Fruit fly (Drosophila melanogaster): ENCODE measurements around the gene CG8004.
A peak's percentile ranks its signal among the peaks of the same experiment; 100 is the strongest.

CG8004 gene

dm6 chr3L:19932917-19933316 is 4.6 kb upstream of the CG8004 start (continued):
- no peak for TF ChIP-seq CG9609 (GFP tag; optimal IDR thresholded peaks at IDR 0.05)
- no peak for TF ChIP-seq CG11456 (GFP tag; IDR thresholded peaks at IDR 0.05)
- TF ChIP-seq HHEX (GFP tag; optimal IDR thresholded peaks at IDR 0.05): peak; percentile 52
- peak; percentile 21 to 41 for TF ChIP-seq dpn (GFP tag; optimal IDR thresholded peaks at IDR 0.05)
- TF ChIP-seq H2.0 (GFP tag; IDR thresholded peaks at IDR 0.05): no peak
- no peak for TF ChIP-seq CG6791 (GFP tag; IDR thresholded peaks at IDR 0.05; ENCODE audit: partially characterized antibody)
- 0 out of 2 replicates have a peak, but pooled peaks have one; percentile 33 for TF ChIP-seq GATAe (GFP tag; conservative IDR thresholded peaks at IDR 0.05)
- TF ChIP-seq Ets65A (GFP tag): no peak
- peak; percentile 8 for TF ChIP-seq CG14710 (tag; optimal IDR thresholded peaks at IDR 0.05)
- no peak for TF ChIP-seq yki (optimal IDR thresholded peaks at IDR 0.05)
- no peak for TF ChIP-seq Dp (GFP tag; optimal IDR thresholded peaks at IDR 0.05)
- peak; percentile 2 for TF ChIP-seq CHES-1-like (GFP tag; optimal IDR thresholded peaks at IDR 0.05)
- TF ChIP-seq CG8359 (GFP tag; optimal IDR thresholded peaks at IDR 0.05; ENCODE audit: borderline replicate concordance): peak; percentile 67
- peak; percentile 62 for TF ChIP-seq CG17568 (GFP tag; optimal IDR thresholded peaks at IDR 0.05)
- TF ChIP-seq CG9932 (GFP tag; IDR thresholded peaks at IDR 0.05): no peak
- no peak for TF ChIP-seq lov (optimal IDR thresholded peaks at IDR 0.05)
- TF ChIP-seq lov (GFP tag; IDR thresholded peaks at IDR 0.05): no peak
- peak; percentile 2 for TF ChIP-seq CG2712 (tag; optimal IDR thresholded peaks at IDR 0.05)
- TF ChIP-seq CG15011 (GFP tag; optimal IDR thresholded peaks at IDR 0.05): no peak
- no peak for TF ChIP-seq CG17328 (GFP tag; IDR thresholded peaks at IDR 0.05)
- peak; percentile 17 for TF ChIP-seq Sox100B (GFP tag; optimal IDR thresholded peaks at IDR 0.05)
- TF ChIP-seq CG6854 (GFP tag; optimal IDR thresholded peaks at IDR 0.05): peak; percentile 23
- TF ChIP-seq sna (GFP tag; IDR thresholded peaks at IDR 0.05; ENCODE audit: partially characterized antibody): 0 out of 2 replicates have a peak, but pooled peaks have one; percentile 36
- no peak for TF ChIP-seq dati (GFP tag; IDR thresholded peaks at IDR 0.05)
- no peak for TF ChIP-seq Oaz (GFP tag; IDR thresholded peaks at IDR 0.05)
- peak; percentile 11 for TF ChIP-seq CG18619 (GFP tag; optimal IDR thresholded peaks at IDR 0.05)
- peak; percentile 56 for TF ChIP-seq CG6813 (GFP tag; optimal IDR thresholded peaks at IDR 0.05)
- TF ChIP-seq btn (GFP tag; optimal IDR thresholded peaks at IDR 0.05): no peak
- TF ChIP-seq cad (GFP tag; optimal IDR thresholded peaks at IDR 0.05): no peak
- no peak for TF ChIP-seq Blimp-1 (GFP tag; optimal IDR thresholded peaks at IDR 0.05)
- TF ChIP-seq Asciz (GFP tag; optimal IDR thresholded peaks at IDR 0.05): peak; percentile 56
- no peak for TF ChIP-seq Stat92E (GFP tag; optimal IDR thresholded peaks at IDR 0.05)
- no peak for TF ChIP-seq NC2α (GFP tag; optimal IDR thresholded peaks at IDR 0.05)
- no peak for TF ChIP-seq Sox102F (GFP tag; optimal IDR thresholded peaks at IDR 0.05)
- TF ChIP-seq corto (GFP tag; optimal IDR thresholded peaks at IDR 0.05): no peak
- no peak for TF ChIP-seq Bteb2 (GFP tag; optimal IDR thresholded peaks at IDR 0.05)
- no peak for TF ChIP-seq CG31388 (GFP tag; optimal IDR thresholded peaks at IDR 0.05)
- TF ChIP-seq Hr51 (GFP tag; optimal IDR thresholded peaks at IDR 0.05): peak in 1 of 2 experiments; percentile 36
- no peak for TF ChIP-seq gce (GFP tag; IDR thresholded peaks at IDR 0.05)
- peak; percentile 24 for TF ChIP-seq CG10431 (GFP tag; optimal IDR thresholded peaks at IDR 0.05)
- no peak for TF ChIP-seq Xbp1 (GFP tag; optimal IDR thresholded peaks at IDR 0.05)
- TF ChIP-seq Hmr (GFP tag; optimal IDR thresholded peaks at IDR 0.05): peak; percentile 69
- TF ChIP-seq Rfx (GFP tag; IDR thresholded peaks at IDR 0.05): peak; percentile 47; the same call in 1 of the 2 replicates
- TF ChIP-seq pfk (GFP tag; optimal IDR thresholded peaks at IDR 0.05): no peak
- TF ChIP-seq crol (GFP tag; IDR thresholded peaks at IDR 0.05): no peak
- no peak for TF ChIP-seq CG16813 (GFP tag; IDR thresholded peaks at IDR 0.05; ENCODE audit: partially characterized antibody)
- peak; percentile 66; the same call in 1 of the 3 replicates for TF ChIP-seq CG6175 (GFP tag; IDR thresholded peaks at IDR 0.05)
- no peak for TF ChIP-seq CG12391 (tag; optimal IDR thresholded peaks at IDR 0.05)
- no peak for TF ChIP-seq CG10462 (GFP tag; optimal IDR thresholded peaks at IDR 0.05)
- peak; percentile 49; the same call in 1 of the 2 replicates for TF ChIP-seq Nf-YA (GFP tag; IDR thresholded peaks at IDR 0.05)
- no peak for TF ChIP-seq dimm (GFP tag; IDR thresholded peaks at IDR 0.05)
